Worm (Caenorhabditis elegans): ENCODE results near the gene srsx-7.

DNA sequence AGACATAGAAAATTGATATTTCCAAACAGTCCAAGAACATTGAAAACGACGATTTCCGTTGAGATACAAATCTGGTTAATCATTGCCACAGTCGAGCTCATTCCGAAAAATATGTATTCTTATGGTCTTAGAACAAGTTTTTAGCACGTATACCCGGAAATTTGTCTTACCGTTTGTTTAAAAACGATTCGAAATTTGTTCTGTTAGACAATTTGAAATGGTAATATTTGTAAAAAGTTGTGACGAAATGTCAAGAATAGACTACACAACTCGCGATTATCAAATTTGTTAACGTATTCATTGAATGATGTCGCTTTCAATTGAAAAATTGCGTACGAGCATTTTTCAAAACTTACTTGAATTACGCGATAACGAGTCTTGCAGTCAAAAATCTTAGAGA lies 11.6 kb downstream of the srsx-7 start, which contains the start of gene srsx-3:
- TF ChIP-seq ztf-11 (tag; optimal IDR thresholded peaks at IDR 0.05), result no peak
- no peak for TF ChIP-seq lin-39 (tag; optimal IDR thresholded peaks at IDR 0.05)
- TF ChIP-seq elt-2 (tag; optimal IDR thresholded peaks at IDR 0.05), result no peak
- no peak for TF ChIP-seq C34B4.2 (tag; optimal IDR thresholded peaks at IDR 0.05)
- no peak for TF ChIP-seq lin-15B (tag; optimal IDR thresholded peaks at IDR 0.05)
- TF ChIP-seq snpc-4 (tag; optimal IDR thresholded peaks at IDR 0.05), result no peak
- no peak for TF ChIP-seq ceh-82 (tag; optimal IDR thresholded peaks at IDR 0.05)
